Fruit fly (Drosophila melanogaster) whole organism: ENCODE measurements around the gene CG11585.

Experiments
- CG8478 ChIP-seq: fragments of >200 bp; optimal IDR thresholded peaks from 2 replicates; lab custom pipeline; 2018; ENCODE audit warnings: inconsistent platforms
- Dll ChIP-seq: fragments of >200 bp; optimal IDR thresholded peaks from 2 replicates; lab custom pipeline; 2017
- EcR ChIP-seq, 2 experiments: fragments of >200 bp; optimal IDR thresholded peaks; 2 replicates each; lab custom pipeline; 2017; ENCODE audit warnings: missing biosample characterization in 2 of 2, missing genetic modification characterization in 2 of 2, missing genetic modification reagents in 2 of 2
- pan ChIP-seq: fragments of >200 bp; optimal IDR thresholded peaks from 2 replicates; lab custom pipeline; 2017
- psq ChIP-seq: fragments of >200 bp; optimal IDR thresholded peaks from 2 replicates; lab custom pipeline; 2017
- usp ChIP-seq: fragments of >200 bp; optimal IDR thresholded peaks from 2 replicates; lab custom pipeline; 2017; ENCODE audit warnings: missing biosample characterization, missing genetic modification characterization, mixed read lengths

DNA sequence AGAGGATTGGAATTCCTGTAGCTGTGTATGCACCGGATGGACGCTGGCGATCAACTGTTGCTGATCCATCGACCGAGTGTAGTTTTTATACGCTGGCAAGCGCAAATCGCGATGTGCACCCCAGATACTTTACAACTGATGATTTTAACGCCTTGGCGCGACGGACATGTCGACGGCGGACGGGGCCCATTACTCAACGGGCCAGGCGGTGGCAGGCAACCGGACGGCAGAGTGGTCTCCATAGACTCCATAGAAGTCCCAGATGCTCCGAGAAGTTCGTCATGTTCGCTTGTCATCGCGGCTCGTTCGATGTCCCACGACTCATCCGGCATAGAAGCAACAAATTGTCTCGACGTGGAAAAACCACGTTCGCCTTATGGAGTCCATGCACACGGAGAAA lies 2.6 kb downstream of the CG11585 start, which contains the start of gene CG13403:
- TF ChIP-seq pan (lab: Kevin White, UChicago) (no peak), CG8478 (lab: Kevin White, UChicago) (no peak), usp (GFP tag; lab: Kevin White, UChicago) (no peak), Dll (lab: Kevin White, UChicago) (no peak), EcR (GFP tag; optimal IDR thresholded peaks at IDR 0.05; lab: Kevin White, UChicago) (no peak), psq (lab: Kevin White, UChicago) (no peak)
